Worm (Caenorhabditis elegans) whole organism, young adult: Measurements from ENCODE around the gene vha-1.

ENCODE experiments used
- B0019.2 ChIP-seq: fragments of 200-800 bp; sonication (Bioruptor generic); conservative IDR thresholded peaks from 2 replicates; pipeline ENCODE4 v1.3.6; 2022; ENCODE audit warnings: missing genetic modification reagents, missing genetic modification characterization, missing compliant biosample characterization
- B0336.3 ChIP-seq: fragments of 200-800 bp; sonication (Bioruptor generic); IDR thresholded peaks from 2 replicates; pipeline ENCODE4 v1.3.6; 2022; ENCODE audit warnings: missing genetic modification characterization, missing compliant biosample characterization
- C17E4.6 ChIP-seq: fragments of 200-800 bp; sonication (Bioruptor generic); IDR thresholded peaks from 2 replicates; pipeline ENCODE4 v1.3.6; 2022; ENCODE audit warnings: missing genetic modification reagents, missing genetic modification characterization, missing compliant biosample characterization
- D2030.7 ChIP-seq: fragments of 200-800 bp; sonication (Bioruptor generic); IDR thresholded peaks from 2 replicates; pipeline ENCODE4 v1.3.6; 2022; ENCODE audit warnings: missing genetic modification reagents, missing genetic modification characterization, missing compliant biosample characterization
- F22D6.2 ChIP-seq: sonication (generic microtip); optimal IDR thresholded peaks from 2 replicates; lab custom pipeline; 2016; ENCODE audit warnings: mild to moderate bottlenecking, missing genetic modification characterization, missing compliant biosample characterization
- F23B12.7 ChIP-seq: sonication (generic microtip); optimal IDR thresholded peaks from 2 replicates; lab custom pipeline; 2017; ENCODE audit warnings: missing genetic modification characterization, mild to moderate bottlenecking, missing compliant biosample characterization, antibody characterized with exemption, moderate library complexity; ENCODE audit not compliant: insufficient read depth
- F39B2.1 ChIP-seq: fragments of 200-800 bp; sonication (Bioruptor generic); IDR thresholded peaks from 2 replicates; pipeline ENCODE4 v1.3.6; 2022; ENCODE audit warnings: missing genetic modification reagents, missing genetic modification characterization, missing compliant biosample characterization
- F49E8.2 ChIP-seq: sonication (generic microtip); optimal IDR thresholded peaks from 3 replicates; lab custom pipeline; 2017; ENCODE audit warnings: missing genetic modification characterization, mild to moderate bottlenecking, missing compliant biosample characterization, antibody characterized with exemption, moderate library complexity; ENCODE audit not compliant: insufficient read depth
- F55B11.4 ChIP-seq: sonication (generic microtip); optimal IDR thresholded peaks from 2 replicates; lab custom pipeline; 2016; ENCODE audit warnings: missing compliant biosample characterization, missing genetic modification characterization, borderline replicate concordance; ENCODE audit not compliant: insufficient read depth
- F57A8.1 ChIP-seq: fragments of 200-800 bp; sonication (Bioruptor generic); optimal IDR thresholded peaks from 2 replicates; lab custom pipeline; 2018; ENCODE audit warnings: mild to moderate bottlenecking, missing genetic modification characterization, moderate library complexity, missing compliant biosample characterization
- Y53G8AR.9 ChIP-seq: fragments of 200-800 bp; sonication (Bioruptor generic); conservative IDR thresholded peaks from 2 replicates; pipeline ENCODE4 v1.3.6; 2022; ENCODE audit warnings: missing genetic modification reagents, missing genetic modification characterization, missing compliant biosample characterization
- Y95B8A.8 ChIP-seq: fragments of 200-800 bp; sonication (Bioruptor generic); IDR thresholded peaks from 2 replicates; pipeline ENCODE4 v1.3.6; 2022; ENCODE audit warnings: missing genetic modification reagents, missing genetic modification characterization, missing compliant biosample characterization
- atf-7 ChIP-seq: sonication (generic microtip); optimal IDR thresholded peaks from 2 replicates; lab custom pipeline; 2017; ENCODE audit warnings: mild to moderate bottlenecking, missing genetic modification characterization, missing compliant biosample characterization
- attf-3 ChIP-seq: fragments of 200-800 bp; sonication (Bioruptor generic); conservative IDR thresholded peaks from 2 replicates; pipeline ENCODE4 v1.3.6; 2022; ENCODE audit warnings: missing genetic modification reagents, missing genetic modification characterization, missing compliant biosample characterization
- attf-5 ChIP-seq: fragments of 200-800 bp; sonication (Bioruptor generic); optimal IDR thresholded peaks from 2 replicates; lab custom pipeline; 2018; ENCODE audit warnings: mild to moderate bottlenecking, missing genetic modification characterization, missing compliant biosample characterization
- cebp-1 ChIP-seq, 2 experiments: fragments of 200-800 bp in 1 of 2; sonication (Bioruptor generic) in 1 of 2; sonication (generic microtip) in 1 of 2; IDR thresholded peaks in 1 of 2; optimal IDR thresholded peaks in 1 of 2; 2 replicates each; pipeline versions ENCODE4 v1.3.6 to Lab custom; 2017 to 2022; ENCODE audit warnings: missing compliant biosample characterization in 2 of 2, missing genetic modification characterization in 2 of 2, mild to moderate bottlenecking in 1 of 2, missing genetic modification reagents in 1 of 2, moderate library complexity in 1 of 2
- ceh-91 ChIP-seq: fragments of 200-800 bp; sonication (Bioruptor generic); IDR thresholded peaks from 2 replicates; pipeline ENCODE4 v1.3.6; 2022; ENCODE audit warnings: missing genetic modification reagents, missing genetic modification characterization, missing compliant biosample characterization
- chd-7 ChIP-seq: sonication (generic microtip); optimal IDR thresholded peaks from 2 replicates; lab custom pipeline; 2016; ENCODE audit warnings: mild to moderate bottlenecking, missing genetic modification characterization, moderate library complexity, missing compliant biosample characterization
- dox-1 ChIP-seq: fragments of 200-800 bp; sonication (Bioruptor generic); IDR thresholded peaks from 2 replicates; pipeline ENCODE4 v1.3.6; 2022; ENCODE audit warnings: missing genetic modification reagents, missing genetic modification characterization, missing compliant biosample characterization
- dpff-1 ChIP-seq: sonication (generic microtip); optimal IDR thresholded peaks from 2 replicates; lab custom pipeline; 2017; ENCODE audit warnings: mild to moderate bottlenecking, missing genetic modification characterization, missing compliant biosample characterization
- egl-18 ChIP-seq: fragments of 200-800 bp; sonication (Bioruptor generic); IDR thresholded peaks from 2 replicates; pipeline ENCODE4 v1.3.6; 2022; ENCODE audit warnings: missing genetic modification reagents, missing genetic modification characterization, missing compliant biosample characterization
- egrh-3 ChIP-seq: fragments of 200-800 bp; sonication (Bioruptor generic); IDR thresholded peaks from 2 replicates; pipeline ENCODE4 v1.3.6; 2022; ENCODE audit warnings: missing genetic modification reagents, missing genetic modification characterization, missing compliant biosample characterization
- ets-4 ChIP-seq: fragments of 200-800 bp; sonication (Bioruptor generic); optimal IDR thresholded peaks from 2 replicates; lab custom pipeline; 2018; ENCODE audit warnings: mild to moderate bottlenecking, missing genetic modification characterization, missing compliant biosample characterization
- him-1 ChIP-seq: sonication (generic microtip); optimal IDR thresholded peaks from 2 replicates; lab custom pipeline; 2016; ENCODE audit warnings: missing genotype, missing genetic modification reagents, missing genetic modification characterization, missing compliant biosample characterization
- hlh-26 ChIP-seq: fragments of 200-800 bp; sonication (Bioruptor generic); conservative IDR thresholded peaks from 2 replicates; pipeline ENCODE4 v1.3.6; 2022; ENCODE audit warnings: missing genetic modification reagents, missing genetic modification characterization, missing compliant biosample characterization
- hrde-1 ChIP-seq: sonication (generic microtip); optimal IDR thresholded peaks from 2 replicates; lab custom pipeline; 2016; ENCODE audit warnings: missing genetic modification characterization, mild to moderate bottlenecking, missing compliant biosample characterization, moderate library complexity, missing genotype, missing genetic modification reagents, borderline replicate concordance
- hsf-1 ChIP-seq: fragments of 200-800 bp; sonication (Bioruptor generic); IDR thresholded peaks from 2 replicates; pipeline ENCODE4 v1.3.6; 2022; ENCODE audit warnings: missing genetic modification reagents, missing genetic modification characterization, missing compliant biosample characterization
- lin-40 ChIP-seq: sonication (generic microtip); optimal IDR thresholded peaks from 2 replicates; lab custom pipeline; 2016; ENCODE audit warnings: missing genetic modification characterization, mild to moderate bottlenecking, missing compliant biosample characterization, missing genotype, missing genetic modification reagents
- lsl-1 ChIP-seq: fragments of 200-800 bp; sonication (Bioruptor generic); optimal IDR thresholded peaks from 2 replicates; lab custom pipeline; 2018; ENCODE audit warnings: mild to moderate bottlenecking, missing genetic modification characterization, moderate library complexity, missing compliant biosample characterization
- madf-6 ChIP-seq: fragments of 200-800 bp; sonication (Bioruptor generic); IDR thresholded peaks from 2 replicates; pipeline ENCODE4 v1.3.6; 2022; ENCODE audit warnings: missing genetic modification reagents, missing genetic modification characterization, missing compliant biosample characterization
- madf-8 ChIP-seq: fragments of 200-800 bp; sonication (Bioruptor generic); conservative IDR thresholded peaks from 2 replicates; pipeline ENCODE4 v1.3.6; 2022; ENCODE audit warnings: missing genetic modification reagents, missing genetic modification characterization, missing compliant biosample characterization
- mcd-1 ChIP-seq: fragments of 200-800 bp; sonication (Bioruptor generic); IDR thresholded peaks from 2 replicates; pipeline ENCODE4 v1.3.6; 2022; ENCODE audit warnings: missing genetic modification reagents, missing genetic modification characterization, missing compliant biosample characterization
- mel-28 ChIP-seq: sonication (generic microtip); optimal IDR thresholded peaks from 2 replicates; lab custom pipeline; 2016; ENCODE audit warnings: borderline replicate concordance, mild to moderate bottlenecking, missing genetic modification characterization, missing compliant biosample characterization
- nfya-1 ChIP-seq: sonication (generic microtip); optimal IDR thresholded peaks from 2 replicates; lab custom pipeline; 2017; ENCODE audit warnings: antibody characterized with exemption, missing compliant biosample characterization, missing genetic modification characterization, borderline replicate concordance; ENCODE audit not compliant: insufficient read depth
- nfyb-1 ChIP-seq: fragments of 200-800 bp; sonication (Bioruptor generic); IDR thresholded peaks from 2 replicates; pipeline ENCODE4 v1.3.6; 2022; ENCODE audit warnings: missing genetic modification reagents, missing genetic modification characterization, missing compliant biosample characterization
- nhr-120 ChIP-seq: fragments of 200-800 bp; sonication (Bioruptor generic); IDR thresholded peaks from 2 replicates; pipeline ENCODE4 v1.3.6; 2022; ENCODE audit warnings: missing genetic modification characterization, missing compliant biosample characterization
- pbrm-1 ChIP-seq: fragments of 200-800 bp; sonication (Bioruptor generic); IDR thresholded peaks from 2 replicates; pipeline ENCODE4 v1.3.6; 2022; ENCODE audit warnings: missing genetic modification reagents, missing genetic modification characterization, missing compliant biosample characterization
- repo-1 ChIP-seq: sonication (generic microtip); optimal IDR thresholded peaks from 2 replicates; lab custom pipeline; 2017; ENCODE audit warnings: mild to moderate bottlenecking, missing genetic modification characterization, missing compliant biosample characterization
- rpc-1 ChIP-seq, 2 experiments: fragments of 150-350 bp in 1 of 2; sonication (generic microtip) in 1 of 2; optimal IDR thresholded peaks; 2 replicates each; lab custom pipeline; 2014 to 2018; ENCODE audit warnings: missing biosample characterization in 1 of 2, missing genetic modification characterization in 1 of 2, missing genetic modification reagents in 1 of 2, missing genotype in 1 of 2
- tlf-1 ChIP-seq: fragments of 200-800 bp; sonication (Bioruptor generic); optimal IDR thresholded peaks from 2 replicates; lab custom pipeline; 2018; ENCODE audit warnings: mild to moderate bottlenecking, missing genetic modification characterization, missing compliant biosample characterization
- unc-62 ChIP-seq: fragments of 150-350 bp; optimal IDR thresholded peaks from 2 replicates; lab custom pipeline; 2014; ENCODE audit warnings: missing biosample characterization, missing genetic modification reagents, missing genetic modification characterization
- zfh-2 ChIP-seq: fragments of 200-800 bp; sonication (Bioruptor generic); conservative IDR thresholded peaks from 2 replicates; pipeline ENCODE4 v1.3.6; 2022; ENCODE audit warnings: missing genetic modification reagents, missing genetic modification characterization, missing compliant biosample characterization
- ztf-22 ChIP-seq: fragments of 200-800 bp; sonication (Bioruptor generic); optimal IDR thresholded peaks from 2 replicates; lab custom pipeline; 2018; ENCODE audit warnings: mild to moderate bottlenecking, missing genetic modification characterization, moderate library complexity, missing compliant biosample characterization

The vha-1 gene

ce11 chrIII:9826005-9826404 lies 45.0 kb downstream of the vha-1 start (continued):
- TF ChIP-seq atf-7 (tag; lab: Kevin White, UChicago) (peak; percentile 52), attf-5 (GFP tag; lab: Kevin White, UChicago) (peak; percentile 73), egl-18 (GFP tag; lab: Robert Waterston, UW) (no peak), B0336.3 (no peak), zfh-2 (no peak), dox-1 (GFP tag; lab: Robert Waterston, UW) (no peak), F22D6.2 (no peak), Y95B8A.8 (GFP tag; lab: Robert Waterston, UW) (no peak), cebp-1 (GFP tag; IDR thresholded peaks at IDR 0.05; lab: Robert Waterston, UW) (peak; percentile 66), cebp-1 (tag; optimal IDR thresholded peaks at IDR 0.05; lab: Kevin White, UChicago) (peak; percentile 61), mel-28 (tag; lab: Kevin White, UChicago) (no peak), unc-62 (no peak), tlf-1 (peak; percentile 30), hlh-26 (GFP tag; lab: Robert Waterston, UW) (no peak), him-1 (no peak), lsl-1 (GFP tag; lab: Kevin White, UChicago) (no peak), Y53G8AR.9 (peak; percentile 66), ets-4 (GFP tag; lab: Kevin White, UChicago) (no peak), dpff-1 (tag; lab: Kevin White, UChicago) (no peak), B0019.2 (GFP tag; lab: Robert Waterston, UW) (no peak), C17E4.6 (GFP tag; lab: Robert Waterston, UW) (no peak), D2030.7 (GFP tag; lab: Robert Waterston, UW) (no peak), F55B11.4 (tag; lab: Kevin White, UChicago) (no peak), repo-1 (tag; lab: Kevin White, UChicago) (peak; percentile 40), madf-6 (GFP tag; lab: Robert Waterston, UW) (0 out of 2 replicates have a peak, but pooled peaks have one; percentile 8), mcd-1 (GFP tag; lab: Robert Waterston, UW) (0 out of 2 replicates have a peak, but pooled peaks have one; percentile 61), ceh-91 (GFP tag; lab: Robert Waterston, UW) (no peak), egrh-3 (GFP tag; lab: Robert Waterston, UW) (no peak), attf-3 (GFP tag; lab: Robert Waterston, UW) (no peak), F57A8.1 (GFP tag; lab: Kevin White, UChicago) (no peak), chd-7 (tag; lab: Kevin White, UChicago) (peak; percentile 18), nfya-1 (tag; lab: Kevin White, UChicago) (no peak), hsf-1 (GFP tag; lab: Robert Waterston, UW) (no peak), madf-8 (GFP tag; lab: Robert Waterston, UW) (no peak), ztf-22 (GFP tag; lab: Kevin White, UChicago) (no peak)

- TF ChIP-seq nfyb-1 (GFP tag; lab: Robert Waterston, UW) (peak; percentile 49; the same call in 1 of the 2 replicates), nhr-120 (GFP tag; lab: Robert Waterston, UW) (no peak), F39B2.1 (GFP tag; lab: Robert Waterston, UW) (0 out of 2 replicates have a peak, but pooled peaks have one; percentile 31), ets-4 (GFP tag; lab: Kevin White, UChicago) (no peak), rpc-1 (optimal IDR thresholded peaks at IDR 0.05; lab: Kevin White, UChicago) (no peak), rpc-1 (tag; optimal IDR thresholded peaks at IDR 0.05; lab: Kevin White, UChicago) (no peak), cebp-1 (GFP tag; IDR thresholded peaks at IDR 0.05; lab: Robert Waterston, UW) (peak; percentile 91), cebp-1 (tag; optimal IDR thresholded peaks at IDR 0.05; lab: Kevin White, UChicago) (peak; percentile 89), pbrm-1 (GFP tag; lab: Robert Waterston, UW) (peak; percentile 56), Y95B8A.8 (GFP tag; lab: Robert Waterston, UW) (no peak), lin-40 (tag; lab: Kevin White, UChicago) (no peak), dox-1 (GFP tag; lab: Robert Waterston, UW) (0 out of 2 replicates have a peak, but pooled peaks have one; percentile 20), F23B12.7 (tag; lab: Kevin White, UChicago) (peak; percentile 73), hrde-1 (tag; lab: Kevin White, UChicago) (no peak), hsf-1 (GFP tag; lab: Robert Waterston, UW) (no peak), madf-6 (GFP tag; lab: Robert Waterston, UW) (peak; percentile 29; the same call in 1 of the 2 replicates), D2030.7 (GFP tag; lab: Robert Waterston, UW) (peak; percentile 33; the same call in 1 of the 2 replicates), F49E8.2 (tag; lab: Kevin White, UChicago) (peak; percentile 8)
Measured at ce11 chrIII:9827163-9827951, 46.3 kb downstream of the vha-1 start, which contains the start of the genes ZK632.10 and ZK632.11. Gene ZK632.10, minus strand, starts transcription at chrIII:9827722. Gene ZK632.11, plus strand, starts transcription at chrIII:9827915.
